Worm (Caenorhabditis elegans): ENCODE data around the gene C55A1.4.
"Not testable (repeated sequence)": the region's sequence is repeated elsewhere in the genome, so short reads cannot be mapped to it uniquely, and the experiment has no call there.

Gene C55A1.4

DNA sequence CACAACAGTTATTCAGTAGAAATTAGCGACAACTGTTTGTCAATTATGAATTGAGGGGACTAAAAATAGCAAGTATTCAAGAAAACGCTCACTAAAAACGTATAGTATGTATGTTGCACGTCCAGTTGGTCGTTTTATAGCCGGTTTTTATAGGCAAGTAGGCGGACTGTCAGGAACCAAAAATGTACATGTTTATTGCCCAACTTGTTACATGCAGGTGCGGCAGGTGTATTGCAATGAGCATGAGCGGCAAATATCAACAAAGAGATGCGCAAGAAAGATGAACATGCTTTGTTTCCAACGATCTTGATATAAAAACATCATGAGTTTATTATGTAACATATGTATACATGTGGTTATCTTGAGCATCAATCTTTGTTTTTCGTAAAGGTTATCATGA is 43.3 kb downstream of the C55A1.4 start, which contains the start of gene B0391.14:
Gene B0391.14 (minus strand): TSS at position 101 of the 400 bp plus-strand sequence.
- TF ChIP-seq nhr-129, zag-1, sem-4 (tag; optimal IDR thresholded peaks at IDR 0.05): not testable (repeated sequence)

DNA sequence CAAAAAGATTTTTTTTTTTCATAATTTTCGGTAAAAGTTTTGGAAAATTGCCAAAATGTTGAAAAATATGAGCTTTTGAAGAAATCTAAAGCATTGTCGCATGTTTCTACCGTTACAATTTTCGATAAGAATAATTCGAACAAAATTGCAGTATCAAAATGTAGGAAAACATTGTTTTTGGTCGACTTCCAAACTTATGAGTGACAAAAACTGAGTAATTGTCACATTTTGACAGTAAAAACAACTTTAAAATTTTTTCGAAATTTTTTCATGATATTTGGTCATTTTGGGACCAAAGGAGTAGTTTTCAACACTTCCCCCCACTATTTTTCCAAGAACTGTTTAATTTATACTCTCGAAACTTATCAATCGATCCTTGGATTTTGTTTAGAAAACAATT is 48.5 kb downstream of the C55A1.4 start, which contains the start of gene fbxa-139:
Gene fbxa-139 (minus strand): TSS at position 101 of the 400 bp plus-strand sequence.
- TF ChIP-seq sma-3 (GFP tag; optimal IDR thresholded peaks at IDR 0.05) (no peak), mdl-1 (tag; optimal IDR thresholded peaks at IDR 0.05) (no peak), nhr-77 (tag; optimal IDR thresholded peaks at IDR 0.05) (no peak), sma-9 (GFP tag; optimal IDR thresholded peaks at IDR 0.05) (no peak), sma-9 (tag; optimal IDR thresholded peaks at IDR 0.05) (no peak), nhr-12 (tag; optimal IDR thresholded peaks at IDR 0.05) (no peak), mbf-1 (tag; optimal IDR thresholded peaks at IDR 0.05) (no peak), blmp-1 (tag; optimal IDR thresholded peaks at IDR 0.05; ENCODE audit: insufficient read depth) (no peak), lin-39 (tag; optimal IDR thresholded peaks at IDR 0.05) (no peak), egl-27 (tag; optimal IDR thresholded peaks at IDR 0.05) (no peak)
